Worm (Caenorhabditis elegans): Measurements from ENCODE around the gene cyp-14A2.

cyp-14A2 gene

DNA sequence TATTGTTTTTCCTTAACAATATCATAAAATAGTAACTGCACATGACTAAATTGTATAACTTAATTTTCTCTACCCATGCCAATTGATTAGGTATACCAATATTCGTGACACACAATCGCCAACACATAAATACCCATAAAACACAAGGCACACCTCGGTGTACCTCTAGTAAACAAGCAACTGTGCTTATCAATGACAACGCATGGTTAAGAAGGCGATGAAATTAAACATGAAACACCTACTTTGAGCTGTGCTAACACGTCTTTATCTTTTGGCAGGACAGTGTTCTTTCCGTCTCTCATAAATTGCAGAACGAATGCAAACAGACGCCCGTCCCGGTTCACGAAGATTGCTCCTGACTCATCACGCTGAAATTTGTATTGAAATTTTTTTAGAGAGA, 41.3 kb upstream of the cyp-14A2 start:
- TF ChIP-seq attf-5 (GFP tag; optimal IDR thresholded peaks at IDR 0.05) (peak; percentile 2), sptf-2 (GFP tag; optimal IDR thresholded peaks at IDR 0.05) (no peak), snpc-1.1 (tag; optimal IDR thresholded peaks at IDR 0.05; ENCODE audit: insufficient read depth) (no peak), Y95B8A.8 (GFP tag; IDR thresholded peaks at IDR 0.05) (no peak), ceh-40 (GFP tag; IDR thresholded peaks at IDR 0.05) (no peak), hlh-26 (GFP tag; conservative IDR thresholded peaks at IDR 0.05) (no peak), hlh-12 (tag; optimal IDR thresholded peaks at IDR 0.05) (no peak), ets-4 (GFP tag; optimal IDR thresholded peaks at IDR 0.05) (peak; percentile 56), mel-28 (tag; optimal IDR thresholded peaks at IDR 0.05; ENCODE audit: borderline replicate concordance) (no peak), mcd-1 (GFP tag; IDR thresholded peaks at IDR 0.05) (no peak), rpc-1 (optimal IDR thresholded peaks at IDR 0.05) (no peak), rpc-1 (tag; optimal IDR thresholded peaks at IDR 0.05) (no peak), B0035.1 (tag; optimal IDR thresholded peaks at IDR 0.05) (no peak), ztf-18 (tag; optimal IDR thresholded peaks at IDR 0.05) (no peak), zfh-2 (GFP tag; conservative IDR thresholded peaks at IDR 0.05) (no peak), repo-1 (tag; optimal IDR thresholded peaks at IDR 0.05) (no peak), let-526 (GFP tag; IDR thresholded peaks at IDR 0.05) (no peak), let-607 (tag; optimal IDR thresholded peaks at IDR 0.05) (peak in 1 of 2 experiments; percentile 35), lin-26 (GFP tag; IDR thresholded peaks at IDR 0.05) (no peak), F33H1.4 (GFP tag; IDR thresholded peaks at IDR 0.05) (no peak), B0261.1 (tag; optimal IDR thresholded peaks at IDR 0.05) (no peak), dpff-1 (tag; optimal IDR thresholded peaks at IDR 0.05) (no peak), B0019.2 (GFP tag; conservative IDR thresholded peaks at IDR 0.05) (no peak), lsl-1 (GFP tag; optimal IDR thresholded peaks at IDR 0.05) (no peak), attf-6 (GFP tag; IDR thresholded peaks at IDR 0.05) (no peak), pha-4 (tag; optimal IDR thresholded peaks at IDR 0.05) (no peak), K12H6.12 (tag; optimal IDR thresholded peaks at IDR 0.05) (no peak), ceh-100 (GFP tag; IDR thresholded peaks at IDR 0.05) (no peak), ceh-58 (GFP tag; IDR thresholded peaks at IDR 0.05) (no peak), madf-3 (GFP tag; IDR thresholded peaks at IDR 0.05) (no peak), snpc-4 (GFP tag; optimal IDR thresholded peaks at IDR 0.05) (no peak), snpc-4 (tag; optimal IDR thresholded peaks at IDR 0.05) (no peak), zim-3 (tag; optimal IDR thresholded peaks at IDR 0.05) (no peak), snpc-3.4 (tag; optimal IDR thresholded peaks at IDR 0.05) (no peak), atf-7 (tag; optimal IDR thresholded peaks at IDR 0.05) (peak; percentile 12), lin-35 (GFP tag; optimal IDR thresholded peaks at IDR 0.05) (no peak), sea-2 (GFP tag; IDR thresholded peaks at IDR 0.05) (no peak), somi-1 (GFP tag; optimal IDR thresholded peaks at IDR 0.05) (no peak), C06A6.2 (GFP tag; conservative IDR thresholded peaks at IDR 0.05) (no peak), tbp1 (GFP tag; optimal IDR thresholded peaks at IDR 0.05) (peak; percentile 32), lir-1 (GFP tag; conservative IDR thresholded peaks at IDR 0.05) (no peak), F57A8.1 (GFP tag; optimal IDR thresholded peaks at IDR 0.05) (no peak), F23B12.7 (tag; optimal IDR thresholded peaks at IDR 0.05; ENCODE audit: insufficient read depth) (no peak), ZK185.1 (tag; optimal IDR thresholded peaks at IDR 0.05; ENCODE audit: poor library complexity, severe bottlenecking) (peak; percentile 39), xnd-1 (tag; optimal IDR thresholded peaks at IDR 0.05) (no peak), hmg-20 (GFP tag; IDR thresholded peaks at IDR 0.05) (no peak), ama-1 (optimal IDR thresholded peaks at IDR 0.05) (no peak), ama-1 (GFP tag; optimal IDR thresholded peaks at IDR 0.05) (no peak), sdz-38 (tag; optimal IDR thresholded peaks at IDR 0.05) (no peak)
